Fruit fly (Drosophila melanogaster): ENCODE results near the gene yellow-h.
A peak's percentile ranks its signal among the peaks of the same experiment; 100 is the strongest.

Gene yellow-h

dm6 chr4:240850-241249 lies 13.1 kb downstream of the yellow-h start:
- TF ChIP-seq cg (GFP tag; optimal IDR thresholded peaks at IDR 0.05) (no peak), CG14441 (GFP tag; IDR thresholded peaks at IDR 0.05) (no peak), Hmr (GFP tag; optimal IDR thresholded peaks at IDR 0.05) (no peak), pros (GFP tag; optimal IDR thresholded peaks at IDR 0.05) (no peak), CG16815 (GFP tag; optimal IDR thresholded peaks at IDR 0.05) (no peak), CG6813 (GFP tag; optimal IDR thresholded peaks at IDR 0.05) (no peak), Lhr (GFP tag; optimal IDR thresholded peaks at IDR 0.05) (no peak), CG6683 (GFP tag; optimal IDR thresholded peaks at IDR 0.05) (no peak), fd102C (GFP tag; optimal IDR thresholded peaks at IDR 0.05) (no peak), disco-r (GFP tag; optimal IDR thresholded peaks at IDR 0.05) (no peak), CG9876 (GFP tag; optimal IDR thresholded peaks at IDR 0.05) (no peak), CG14965 (GFP tag; optimal IDR thresholded peaks at IDR 0.05; ENCODE audit: borderline replicate concordance) (no peak)

- TF ChIP-seq CG10462 (GFP tag; optimal IDR thresholded peaks at IDR 0.05) (no peak), ewg (GFP tag; optimal IDR thresholded peaks at IDR 0.05) (peak; percentile 87), vfl (GFP tag; optimal IDR thresholded peaks at IDR 0.05) (no peak), CG13894 (tag; optimal IDR thresholded peaks at IDR 0.05) (peak; percentile 61), CG7928 (GFP tag; optimal IDR thresholded peaks at IDR 0.05) (peak; percentile 53), bcd (GFP tag; optimal IDR thresholded peaks at IDR 0.05) (no peak), bbx (GFP tag; IDR thresholded peaks at IDR 0.05; ENCODE audit: partially characterized antibody) (no peak), CG15514 (GFP tag; optimal IDR thresholded peaks at IDR 0.05) (no peak), CG30020 (tag; optimal IDR thresholded peaks at IDR 0.05) (peak; percentile 61)
Observed at dm6 chr4:253176-253575, 25.5 kb downstream of the yellow-h start, which contains the start of gene dpr7. Gene dpr7 (minus strand): TSS chr4:253329.

dm6 chr4:254697-255096 lies 27.0 kb downstream of the yellow-h start, which contains the start of gene RhoGAP102A:
Gene RhoGAP102A (plus strand): TSS chr4:254997.
- TF ChIP-seq CG12391 (tag; optimal IDR thresholded peaks at IDR 0.05), result no peak
- TF ChIP-seq ci (GFP tag; IDR thresholded peaks at IDR 0.05), result no peak
- TF ChIP-seq CG10959 (GFP tag; IDR thresholded peaks at IDR 0.05), result no peak
- TF ChIP-seq CG2116 (GFP tag; optimal IDR thresholded peaks at IDR 0.05), result no peak
- no peak for TF ChIP-seq slou (GFP tag; optimal IDR thresholded peaks at IDR 0.05)
- no peak for TF ChIP-seq CG13123 (GFP tag; optimal IDR thresholded peaks at IDR 0.05)
- no peak for TF ChIP-seq Chrac-16 (GFP tag; optimal IDR thresholded peaks at IDR 0.05)
- no peak for TF ChIP-seq cato (GFP tag; optimal IDR thresholded peaks at IDR 0.05; ENCODE audit: borderline replicate concordance)
- TF ChIP-seq Poxn (GFP tag; IDR thresholded peaks at IDR 0.05), result no peak
- TF ChIP-seq tap (tag; optimal IDR thresholded peaks at IDR 0.05), result no peak
- TF ChIP-seq ATbp (GFP tag; optimal IDR thresholded peaks at IDR 0.05), result no peak
- TF ChIP-seq CG3163 (GFP tag; optimal IDR thresholded peaks at IDR 0.05), result no peak
- TF ChIP-seq Spps (tag; optimal IDR thresholded peaks at IDR 0.05), result no peak
- no peak for TF ChIP-seq CG8359 (GFP tag; optimal IDR thresholded peaks at IDR 0.05; ENCODE audit: borderline replicate concordance)
- no peak for TF ChIP-seq gt (GFP tag; IDR thresholded peaks at IDR 0.05)
- TF ChIP-seq ttk (GFP tag; IDR thresholded peaks at IDR 0.05), result no peak
- TF ChIP-seq lilli (GFP tag; optimal IDR thresholded peaks at IDR 0.05), result no peak
- no peak for TF ChIP-seq Ada2b (GFP tag; IDR thresholded peaks at IDR 0.05)
- TF ChIP-seq Bgb (GFP tag; IDR thresholded peaks at IDR 0.05; ENCODE audit: partially characterized antibody), result no peak
- no peak for TF ChIP-seq Hey (tag; optimal IDR thresholded peaks at IDR 0.05)

All from whole organism, embryonic.